Worm (Caenorhabditis elegans) whole organism, L3 larva: ENCODE data around the gene sptl-2.
A peak's percentile ranks its signal among the peaks of the same experiment; 100 is the strongest.

Experiments used
- R02D3.7 ChIP-seq: fragments of 150-350 bp; optimal IDR thresholded peaks from 2 replicates; lab custom pipeline; 2014; ENCODE audit warnings: missing biosample characterization, missing genetic modification characterization
- aly-2 ChIP-seq: fragments of 150-350 bp; optimal IDR thresholded peaks from 2 replicates; lab custom pipeline; 2014; ENCODE audit warnings: missing biosample characterization, missing genetic modification characterization
- ceh-16 ChIP-seq: sonication (generic microtip); optimal IDR thresholded peaks from 2 replicates; lab custom pipeline; 2017; ENCODE audit warnings: missing biosample characterization, missing genetic modification characterization
- ceh-28 ChIP-seq: fragments of 150-350 bp; optimal IDR thresholded peaks from 2 replicates; lab custom pipeline; 2014; ENCODE audit warnings: missing biosample characterization, missing genetic modification reagents, missing genetic modification characterization
- ceh-82 ChIP-seq: fragments of 150-350 bp; optimal IDR thresholded peaks from 2 replicates; lab custom pipeline; 2014; ENCODE audit warnings: missing biosample characterization, missing genetic modification characterization
- ceh-9 ChIP-seq: sonication (generic microtip); optimal IDR thresholded peaks from 2 replicates; lab custom pipeline; 2018; ENCODE audit warnings: missing biosample characterization, missing genetic modification characterization
- daf-12 ChIP-seq: fragments of 150-350 bp; optimal IDR thresholded peaks from 2 replicates; lab custom pipeline; 2014; ENCODE audit warnings: missing biosample characterization, missing genetic modification reagents, missing genetic modification characterization
- egl-27 ChIP-seq: sonication (generic microtip); optimal IDR thresholded peaks from 4 replicates; lab custom pipeline; 2017; ENCODE audit warnings: missing biosample characterization, missing genetic modification reagents, missing genetic modification characterization
- egl-5 ChIP-seq: fragments of 150-350 bp; optimal IDR thresholded peaks from 2 replicates; lab custom pipeline; 2017; ENCODE audit warnings: missing biosample characterization, missing genetic modification reagents, missing genetic modification characterization, inconsistent platforms
- elt-1 ChIP-seq: fragments of 150-350 bp; optimal IDR thresholded peaks from 2 replicates; lab custom pipeline; 2014; ENCODE audit warnings: missing biosample characterization, missing genetic modification characterization
- elt-2 ChIP-seq: sonication (generic microtip); optimal IDR thresholded peaks from 2 replicates; lab custom pipeline; 2016; ENCODE audit warnings: missing genetic modification reagents, mild to moderate bottlenecking, missing genetic modification characterization, missing compliant biosample characterization
- elt-3 ChIP-seq, 3 experiments: fragments of 150-350 bp in 1 of 3; sonication (generic microtip) in 2 of 3; optimal IDR thresholded peaks; 2 replicates in 2 of 3; 4 replicates in 1 of 3; lab custom pipeline; 2014 to 2017; ENCODE audit warnings: missing biosample characterization in 3 of 3, missing genetic modification characterization in 3 of 3
- eor-1 ChIP-seq, 2 experiments: fragments of 150-350 bp; optimal IDR thresholded peaks; 2 replicates each; lab custom pipeline; 2014 to 2018; ENCODE audit warnings: missing biosample characterization in 2 of 2, missing genetic modification characterization in 2 of 2
- fkh-10 ChIP-seq: sonication (generic microtip); optimal IDR thresholded peaks from 2 replicates; lab custom pipeline; 2017; ENCODE audit warnings: missing biosample characterization, missing genetic modification reagents, missing genetic modification characterization
- fkh-2 ChIP-seq: fragments of 150-350 bp; optimal IDR thresholded peaks from 2 replicates; lab custom pipeline; 2014; ENCODE audit warnings: missing biosample characterization, missing genetic modification reagents, missing genetic modification characterization
- fos-1 ChIP-seq: fragments of 150-350 bp; optimal IDR thresholded peaks from 2 replicates; lab custom pipeline; 2014; ENCODE audit warnings: missing biosample characterization, missing genetic modification characterization
- hmg-11 ChIP-seq: sonication (generic microtip); optimal IDR thresholded peaks from 2 replicates; lab custom pipeline; 2016; ENCODE audit warnings: missing genetic modification characterization, missing compliant biosample characterization
- jun-1 ChIP-seq: fragments of 150-350 bp; optimal IDR thresholded peaks from 2 replicates; lab custom pipeline; 2014; ENCODE audit warnings: missing biosample characterization, missing genetic modification reagents, missing genetic modification characterization
- lin-15B ChIP-seq: fragments of 150-350 bp; optimal IDR thresholded peaks from 2 replicates; lab custom pipeline; 2014; ENCODE audit warnings: missing biosample characterization, missing genetic modification characterization
- lin-39 ChIP-seq: fragments of 150-350 bp; optimal IDR thresholded peaks from 2 replicates; lab custom pipeline; 2018; ENCODE audit warnings: missing biosample characterization, missing genetic modification reagents, missing genetic modification characterization
- mdl-1 ChIP-seq: fragments of 150-350 bp; optimal IDR thresholded peaks from 2 replicates; lab custom pipeline; 2014; ENCODE audit warnings: missing biosample characterization, missing genetic modification characterization
- mml-1 ChIP-seq: fragments of 150-350 bp; sonication (generic microtip); optimal IDR thresholded peaks from 3 replicates; lab custom pipeline; 2014; ENCODE audit warnings: missing biosample characterization, missing genetic modification characterization
- nfya-1 ChIP-seq: sonication (generic microtip); optimal IDR thresholded peaks from 2 replicates; lab custom pipeline; 2017; ENCODE audit warnings: missing genetic modification characterization, mild to moderate bottlenecking, missing compliant biosample characterization, antibody characterized with exemption, moderate library complexity; ENCODE audit not compliant: insufficient read depth
- nhr-11 ChIP-seq: fragments of 150-350 bp; optimal IDR thresholded peaks from 2 replicates; lab custom pipeline; 2014; ENCODE audit warnings: missing biosample characterization, missing genetic modification characterization
- nhr-12 ChIP-seq: fragments of 150-350 bp; optimal IDR thresholded peaks from 2 replicates; lab custom pipeline; 2014; ENCODE audit warnings: missing biosample characterization, missing genetic modification characterization
- nhr-23 ChIP-seq: fragments of 150-350 bp; optimal IDR thresholded peaks from 2 replicates; lab custom pipeline; 2014; ENCODE audit warnings: missing biosample characterization, missing genetic modification reagents, missing genetic modification characterization
- nhr-25 ChIP-seq: sonication (generic microtip); optimal IDR thresholded peaks from 2 replicates; lab custom pipeline; 2017; ENCODE audit warnings: missing biosample characterization, missing genetic modification characterization
- nhr-67 ChIP-seq: fragments of 150-350 bp; optimal IDR thresholded peaks from 2 replicates; lab custom pipeline; 2014; ENCODE audit warnings: missing biosample characterization, missing genetic modification characterization
- nhr-76 ChIP-seq: fragments of 150-350 bp; sonication (generic microtip); optimal IDR thresholded peaks from 5 replicates; lab custom pipeline; 2014; ENCODE audit warnings: missing biosample characterization, missing genetic modification characterization
- nhr-77 ChIP-seq: fragments of 150-350 bp; optimal IDR thresholded peaks from 2 replicates; lab custom pipeline; 2014; ENCODE audit warnings: missing biosample characterization, missing genetic modification characterization
- pha-4 ChIP-seq: fragments of 150-350 bp; optimal IDR thresholded peaks from 2 replicates; lab custom pipeline; 2014; ENCODE audit warnings: missing biosample characterization, missing genetic modification reagents, missing genetic modification characterization
- pqm-1 ChIP-seq: fragments of 150-350 bp; optimal IDR thresholded peaks from 2 replicates; lab custom pipeline; 2017; ENCODE audit warnings: missing biosample characterization, missing genetic modification characterization, inconsistent platforms
- skn-1 ChIP-seq: fragments of 150-350 bp; optimal IDR thresholded peaks from 2 replicates; lab custom pipeline; 2014; ENCODE audit warnings: missing biosample characterization, missing genetic modification characterization
- snpc-4 ChIP-seq: fragments of 150-350 bp; optimal IDR thresholded peaks from 2 replicates; lab custom pipeline; 2014; ENCODE audit warnings: missing biosample characterization, missing genetic modification characterization
- unc-39 ChIP-seq: sonication (generic microtip); optimal IDR thresholded peaks from 4 replicates; lab custom pipeline; 2017; ENCODE audit warnings: missing biosample characterization, missing genetic modification characterization
- unc-62 ChIP-seq: fragments of 150-350 bp; sonication (generic microtip); optimal IDR thresholded peaks from 4 replicates; lab custom pipeline; 2014; ENCODE audit warnings: missing biosample characterization, missing genetic modification reagents, missing genetic modification characterization
- zag-1 ChIP-seq: fragments of 150-350 bp; optimal IDR thresholded peaks from 2 replicates; lab custom pipeline; 2014; ENCODE audit warnings: missing biosample characterization, missing genetic modification characterization
- ztf-11 ChIP-seq: fragments of 150-350 bp; optimal IDR thresholded peaks from 2 replicates; lab custom pipeline; 2014; ENCODE audit warnings: missing biosample characterization, missing genetic modification characterization
- ztf-4 ChIP-seq: fragments of 150-350 bp; optimal IDR thresholded peaks from 2 replicates; lab custom pipeline; 2014; ENCODE audit warnings: missing biosample characterization, missing genetic modification characterization

Gene sptl-2

ce11 chrV:7978798-7979197 is 38.2 kb upstream of the sptl-2 start:
- TF ChIP-seq fos-1 (tag; lab: Kevin White, UChicago) (no peak), nhr-25 (tag; lab: Kevin White, UChicago) (peak; percentile 93), nhr-11 (no peak), mdl-1 (tag; lab: Kevin White, UChicago) (no peak), zag-1 (tag; lab: Kevin White, UChicago) (no peak), lin-39 (tag; lab: Kevin White, UChicago) (peak; percentile 1), ztf-11 (tag; lab: Kevin White, UChicago) (no peak), pqm-1 (tag; lab: Kevin White, UChicago) (peak; percentile 12), daf-12 (tag; lab: Kevin White, UChicago) (no peak), nfya-1 (tag; lab: Kevin White, UChicago) (peak; percentile 32), eor-1 (tag; optimal IDR thresholded peaks at IDR 0.05; lab: Kevin White, UChicago) (no peak), pha-4 (tag; lab: Kevin White, UChicago) (peak; percentile 73), nhr-76 (tag; lab: Kevin White, UChicago) (no peak), aly-2 (tag; lab: Kevin White, UChicago) (no peak), R02D3.7 (no peak), jun-1 (no peak), ztf-4 (tag; lab: Kevin White, UChicago) (no peak), fkh-2 (tag; lab: Kevin White, UChicago) (no peak), mml-1 (tag; lab: Kevin White, UChicago) (no peak), fkh-10 (no peak), unc-39 (no peak), hmg-11 (tag; lab: Kevin White, UChicago) (peak; percentile 32), elt-2 (tag; lab: Kevin White, UChicago) (peak; percentile 31), ceh-28 (tag; lab: Kevin White, UChicago) (peak; percentile 45), egl-27 (no peak), snpc-4 (no peak), lin-15B (peak; percentile 14), nhr-23 (tag; lab: Kevin White, UChicago) (peak; percentile 55)

DNA sequence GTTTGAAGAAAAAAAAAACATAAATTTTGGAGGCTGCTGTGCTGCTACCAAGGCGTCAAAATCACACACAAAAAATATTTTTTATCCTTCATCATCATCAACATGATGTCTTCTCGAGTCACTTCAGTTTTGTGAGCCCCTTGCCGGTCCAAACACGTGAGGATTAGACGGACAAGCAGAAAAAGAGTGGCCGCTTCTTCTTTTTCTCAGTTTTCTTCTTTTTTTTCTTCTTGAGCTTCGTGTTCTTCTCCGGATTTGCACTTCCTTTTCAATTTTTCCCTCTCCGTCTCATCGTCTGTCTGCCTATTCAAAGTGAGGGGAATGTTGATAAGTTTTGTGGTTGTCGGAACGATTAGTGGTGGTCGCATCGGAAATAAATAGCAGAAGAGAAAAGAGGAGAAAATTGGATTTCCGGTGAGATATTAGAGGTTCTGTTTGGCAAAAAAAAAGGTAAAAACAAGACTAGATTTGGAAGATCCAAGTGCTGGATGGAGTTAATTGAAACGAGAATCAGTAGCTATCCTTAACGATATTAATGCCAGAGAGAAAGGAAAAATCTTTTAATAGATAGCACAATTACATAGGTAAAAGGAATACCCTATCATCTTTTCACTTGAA is 36.5 kb upstream of the sptl-2 start:
- TF ChIP-seq nhr-67 (tag; lab: Kevin White, UChicago) (no peak), ceh-16 (tag; lab: Kevin White, UChicago) (no peak), ceh-9 (tag; lab: Kevin White, UChicago) (no peak), ceh-28 (tag; lab: Kevin White, UChicago) (no peak), mdl-1 (tag; lab: Kevin White, UChicago) (no peak), snpc-4 (peak; percentile 43), nhr-12 (no peak), fos-1 (tag; lab: Kevin White, UChicago) (no peak), egl-5 (no peak), elt-3 (tag; optimal IDR thresholded peaks at IDR 0.05; lab: Kevin White, UChicago) (no peak), unc-62 (no peak), elt-1 (tag; lab: Kevin White, UChicago) (peak; percentile 43), lin-39 (tag; lab: Kevin White, UChicago) (peak; percentile 77), nfya-1 (tag; lab: Kevin White, UChicago) (peak; percentile 56), skn-1 (tag; lab: Kevin White, UChicago) (no peak), lin-15B (peak; percentile 30), fkh-10 (peak; percentile 34)

ce11 chrV:7980993-7981595 is 35.9 kb upstream of the sptl-2 start, which contains the start of gene F26D11.1:
Gene F26D11.1, plus strand, starts transcription at chrV:7981545.
- TF ChIP-seq ztf-4 (tag; lab: Kevin White, UChicago) = no peak
- no peak for TF ChIP-seq daf-12 (tag; lab: Kevin White, UChicago)
- TF ChIP-seq nhr-77 (tag; lab: Kevin White, UChicago) = no peak
- no peak for TF ChIP-seq hmg-11 (tag; lab: Kevin White, UChicago)
- no peak for TF ChIP-seq nhr-67 (tag; lab: Kevin White, UChicago)
- no peak for TF ChIP-seq pqm-1 (tag; lab: Kevin White, UChicago)
- no peak for TF ChIP-seq unc-39
- TF ChIP-seq nfya-1 (tag; lab: Kevin White, UChicago) = no peak
- no peak for TF ChIP-seq ceh-82 (tag; lab: Kevin White, UChicago)
- TF ChIP-seq fos-1 (tag; lab: Kevin White, UChicago) = no peak
